Worm (Caenorhabditis elegans) whole organism, L3 larva: ENCODE measurements around the gene Y62H9A.5.

Experiments
- ZK546.5 ChIP-seq: sonication (generic microtip); optimal IDR thresholded peaks from 2 replicates; lab custom pipeline; 2017; ENCODE audit warnings: missing biosample characterization, missing genetic modification characterization
- ceh-16 ChIP-seq: sonication (generic microtip); optimal IDR thresholded peaks from 2 replicates; lab custom pipeline; 2017; ENCODE audit warnings: missing biosample characterization, missing genetic modification characterization
- ceh-28 ChIP-seq: fragments of 150-350 bp; optimal IDR thresholded peaks from 2 replicates; lab custom pipeline; 2014; ENCODE audit warnings: missing biosample characterization, missing genetic modification reagents, missing genetic modification characterization
- egl-27 ChIP-seq: sonication (generic microtip); optimal IDR thresholded peaks from 4 replicates; lab custom pipeline; 2017; ENCODE audit warnings: missing biosample characterization, missing genetic modification reagents, missing genetic modification characterization
- fkh-10 ChIP-seq: sonication (generic microtip); optimal IDR thresholded peaks from 2 replicates; lab custom pipeline; 2017; ENCODE audit warnings: missing biosample characterization, missing genetic modification reagents, missing genetic modification characterization
- lin-39 ChIP-seq: fragments of 150-350 bp; optimal IDR thresholded peaks from 2 replicates; lab custom pipeline; 2018; ENCODE audit warnings: missing biosample characterization, missing genetic modification reagents, missing genetic modification characterization
- mdl-1 ChIP-seq: fragments of 150-350 bp; optimal IDR thresholded peaks from 2 replicates; lab custom pipeline; 2014; ENCODE audit warnings: missing biosample characterization, missing genetic modification characterization
- nfya-1 ChIP-seq: sonication (generic microtip); optimal IDR thresholded peaks from 2 replicates; lab custom pipeline; 2017; ENCODE audit warnings: missing genetic modification characterization, mild to moderate bottlenecking, missing compliant biosample characterization, antibody characterized with exemption, moderate library complexity; ENCODE audit not compliant: insufficient read depth
- nhr-237 ChIP-seq: fragments of 150-350 bp; optimal IDR thresholded peaks from 2 replicates; lab custom pipeline; 2014; ENCODE audit warnings: missing biosample characterization, missing genetic modification characterization
- nhr-77 ChIP-seq: fragments of 150-350 bp; optimal IDR thresholded peaks from 2 replicates; lab custom pipeline; 2014; ENCODE audit warnings: missing biosample characterization, missing genetic modification characterization
- sea-2 ChIP-seq: fragments of 150-350 bp; sonication (generic microtip); optimal IDR thresholded peaks from 4 replicates; lab custom pipeline; 2014; ENCODE audit warnings: missing biosample characterization, missing genetic modification reagents, missing genetic modification characterization
- zag-1 ChIP-seq: fragments of 150-350 bp; optimal IDR thresholded peaks from 2 replicates; lab custom pipeline; 2014; ENCODE audit warnings: missing biosample characterization, missing genetic modification characterization
- ztf-11 ChIP-seq: fragments of 150-350 bp; optimal IDR thresholded peaks from 2 replicates; lab custom pipeline; 2014; ENCODE audit warnings: missing biosample characterization, missing genetic modification characterization
- ztf-4 ChIP-seq: fragments of 150-350 bp; optimal IDR thresholded peaks from 2 replicates; lab custom pipeline; 2014; ENCODE audit warnings: missing biosample characterization, missing genetic modification characterization

- TF ChIP-seq nhr-237 (tag; lab: Kevin White, UChicago) (no peak), ceh-16 (tag; lab: Kevin White, UChicago) (no peak), nfya-1 (tag; lab: Kevin White, UChicago) (no peak), nhr-77 (tag; lab: Kevin White, UChicago) (no peak), ztf-11 (tag; lab: Kevin White, UChicago) (no peak), ztf-4 (no peak), zag-1 (tag; lab: Kevin White, UChicago) (no peak), egl-27 (no peak), sea-2 (no peak), fkh-10 (GFP tag; lab: Kevin White, UChicago) (no peak), ZK546.5 (no peak), lin-39 (no peak), ceh-28 (tag; lab: Kevin White, UChicago) (no peak), mdl-1 (no peak)
Measured at ce11 chrX:11931559-11931958, 48.9 kb upstream of the Y62H9A.5 start, which contains the start of gene dot-1.4.
